Worm (Caenorhabditis elegans) whole organism, L2 larva: Measurements from ENCODE around the gene Y55B1BR.8.

Experiments used
- C34F6.9 ChIP-seq: fragments of 150-350 bp; optimal IDR thresholded peaks from 2 replicates; lab custom pipeline; 2014; ENCODE audit warnings: missing biosample characterization, missing genetic modification characterization
- F13H6.1 ChIP-seq: sonication (generic microtip); optimal IDR thresholded peaks from 2 replicates; lab custom pipeline; 2016; ENCODE audit warnings: missing genetic modification characterization, missing compliant biosample characterization
- R02D3.7 ChIP-seq: fragments of 150-350 bp; optimal IDR thresholded peaks from 2 replicates; lab custom pipeline; 2014; ENCODE audit warnings: missing biosample characterization, missing genetic modification characterization
- Y55F3AM.14 ChIP-seq: fragments of 200-800 bp; sonication (Bioruptor generic); optimal IDR thresholded peaks from 2 replicates; lab custom pipeline; 2018; ENCODE audit warnings: mild to moderate bottlenecking, missing genetic modification characterization, missing compliant biosample characterization
- ZK546.5 ChIP-seq: sonication (generic microtip); optimal IDR thresholded peaks from 2 replicates; lab custom pipeline; 2017; ENCODE audit warnings: missing biosample characterization, missing genetic modification characterization
- alr-1 ChIP-seq: fragments of 150-350 bp; optimal IDR thresholded peaks from 2 replicates; lab custom pipeline; 2014; ENCODE audit warnings: missing biosample characterization, missing genetic modification characterization
- aly-2 ChIP-seq: fragments of 150-350 bp; optimal IDR thresholded peaks from 2 replicates; lab custom pipeline; 2014; ENCODE audit warnings: missing biosample characterization, missing genetic modification characterization
- ama-1 ChIP-seq: fragments of 150-350 bp; optimal IDR thresholded peaks from 2 replicates; lab custom pipeline; 2018; ENCODE audit warnings: inconsistent platforms
- blmp-1 ChIP-seq: sonication (generic microtip); optimal IDR thresholded peaks from 2 replicates; lab custom pipeline; 2017; ENCODE audit warnings: missing genetic modification characterization, mild to moderate bottlenecking, missing compliant biosample characterization, antibody characterized with exemption, moderate library complexity; ENCODE audit not compliant: insufficient read depth
- ceh-16 ChIP-seq: fragments of 150-350 bp; optimal IDR thresholded peaks from 2 replicates; lab custom pipeline; 2014; ENCODE audit warnings: missing biosample characterization, missing genetic modification characterization
- ceh-82 ChIP-seq: fragments of 150-350 bp; optimal IDR thresholded peaks from 2 replicates; lab custom pipeline; 2014; ENCODE audit warnings: missing biosample characterization, missing genetic modification characterization
- crh-2 ChIP-seq: sonication (generic microtip); optimal IDR thresholded peaks from 2 replicates; lab custom pipeline; 2017; ENCODE audit warnings: missing biosample characterization, missing genetic modification characterization
- dmd-4 ChIP-seq: sonication (generic microtip); optimal IDR thresholded peaks from 2 replicates; lab custom pipeline; 2017; ENCODE audit warnings: missing biosample characterization, missing genetic modification characterization
- egl-27 ChIP-seq: sonication (generic microtip); optimal IDR thresholded peaks from 3 replicates; lab custom pipeline; 2017; ENCODE audit warnings: missing biosample characterization, missing genetic modification reagents, missing genetic modification characterization
- elt-1 ChIP-seq: fragments of 150-350 bp; optimal IDR thresholded peaks from 2 replicates; lab custom pipeline; 2014; ENCODE audit warnings: missing biosample characterization, missing genetic modification characterization
- fos-1 ChIP-seq: fragments of 150-350 bp; optimal IDR thresholded peaks from 2 replicates; lab custom pipeline; 2014; ENCODE audit warnings: missing biosample characterization, missing genetic modification characterization
- gmeb-1 ChIP-seq: fragments of 150-350 bp; optimal IDR thresholded peaks from 2 replicates; lab custom pipeline; 2014; ENCODE audit warnings: missing biosample characterization, missing genetic modification characterization
- lin-11 ChIP-seq: fragments of 150-350 bp; sonication (generic microtip); optimal IDR thresholded peaks from 2 replicates; lab custom pipeline; 2014; ENCODE audit warnings: missing biosample characterization, missing genetic modification characterization, inconsistent platforms, mixed read lengths
- lsy-2 ChIP-seq, 2 experiments: fragments of 150-350 bp in 1 of 2; sonication (generic microtip) in 1 of 2; optimal IDR thresholded peaks; 2 replicates each; lab custom pipeline; 2014 to 2017; ENCODE audit warnings: missing biosample characterization in 2 of 2, missing genetic modification characterization in 2 of 2
- mab-5 ChIP-seq: fragments of 150-350 bp; optimal IDR thresholded peaks from 2 replicates; lab custom pipeline; 2014; ENCODE audit warnings: missing biosample characterization, missing genetic modification characterization
- mbf-1 ChIP-seq: sonication (generic microtip); optimal IDR thresholded peaks from 2 replicates; lab custom pipeline; 2017; ENCODE audit warnings: missing biosample characterization, missing genetic modification characterization
- mdl-1 ChIP-seq, 2 experiments: fragments of 150-350 bp in 1 of 2; sonication (generic microtip) in 1 of 2; optimal IDR thresholded peaks; 2 replicates each; lab custom pipeline; 2017; ENCODE audit warnings: missing biosample characterization in 2 of 2, missing genetic modification characterization in 2 of 2
- nhr-10 ChIP-seq: sonication (generic microtip); optimal IDR thresholded peaks from 2 replicates; lab custom pipeline; 2017; ENCODE audit warnings: missing biosample characterization, missing genetic modification characterization
- nhr-11 ChIP-seq: fragments of 150-350 bp; optimal IDR thresholded peaks from 2 replicates; lab custom pipeline; 2014; ENCODE audit warnings: missing biosample characterization, missing genetic modification characterization
- nhr-12 ChIP-seq: fragments of 150-350 bp; optimal IDR thresholded peaks from 2 replicates; lab custom pipeline; 2014; ENCODE audit warnings: missing biosample characterization, missing genetic modification characterization
- nhr-129 ChIP-seq: fragments of 150-350 bp; optimal IDR thresholded peaks from 2 replicates; lab custom pipeline; 2014; ENCODE audit warnings: missing biosample characterization, missing genetic modification characterization
- nhr-21 ChIP-seq: fragments of 150-350 bp; optimal IDR thresholded peaks from 2 replicates; lab custom pipeline; 2014; ENCODE audit warnings: missing biosample characterization, missing genetic modification characterization
- nhr-23 ChIP-seq: fragments of 150-350 bp; optimal IDR thresholded peaks from 2 replicates; lab custom pipeline; 2014; ENCODE audit warnings: missing biosample characterization, missing genetic modification reagents, missing genetic modification characterization
- nhr-237 ChIP-seq: fragments of 150-350 bp; optimal IDR thresholded peaks from 2 replicates; lab custom pipeline; 2014; ENCODE audit warnings: missing biosample characterization, missing genetic modification characterization
- nhr-25 ChIP-seq: fragments of 150-350 bp; sonication (generic microtip); optimal IDR thresholded peaks from 3 replicates; lab custom pipeline; 2014; ENCODE audit warnings: missing biosample characterization, missing genetic modification characterization
- nhr-6 ChIP-seq: fragments of 150-350 bp; optimal IDR thresholded peaks from 2 replicates; lab custom pipeline; 2014; ENCODE audit warnings: missing biosample characterization, missing genetic modification characterization
- nhr-77 ChIP-seq: fragments of 150-350 bp; optimal IDR thresholded peaks from 2 replicates; lab custom pipeline; 2014; ENCODE audit warnings: missing biosample characterization, missing genetic modification characterization
- peb-1 ChIP-seq: fragments of 150-350 bp; optimal IDR thresholded peaks from 2 replicates; lab custom pipeline; 2014; ENCODE audit warnings: missing biosample characterization, missing genetic modification characterization
- sem-4 ChIP-seq: fragments of 150-350 bp; optimal IDR thresholded peaks from 2 replicates; lab custom pipeline; 2014; ENCODE audit warnings: missing biosample characterization, missing genetic modification reagents, missing genetic modification characterization
- skn-1 ChIP-seq: sonication (generic microtip); optimal IDR thresholded peaks from 2 replicates; lab custom pipeline; 2017; ENCODE audit warnings: missing biosample characterization, missing genetic modification characterization
- sma-9 ChIP-seq, 2 experiments: fragments of 150-350 bp in 1 of 2; sonication (generic microtip) in 1 of 2; optimal IDR thresholded peaks; 2 replicates each; lab custom pipeline; 2014 to 2016; ENCODE audit warnings: missing genetic modification characterization in 2 of 2, mild to moderate bottlenecking in 1 of 2, missing biosample characterization in 1 of 2, missing compliant biosample characterization in 1 of 2, missing genetic modification reagents in 1 of 2, moderate library complexity in 1 of 2
- snpc-4 ChIP-seq: fragments of 150-350 bp; optimal IDR thresholded peaks from 2 replicates; lab custom pipeline; 2014; ENCODE audit warnings: missing biosample characterization, missing genetic modification characterization
- unc-39 ChIP-seq: fragments of 150-350 bp; optimal IDR thresholded peaks from 2 replicates; lab custom pipeline; 2014; ENCODE audit warnings: missing biosample characterization, missing genetic modification characterization
- unc-55 ChIP-seq: fragments of 150-350 bp; sonication (generic microtip); optimal IDR thresholded peaks from 3 replicates; lab custom pipeline; 2014; ENCODE audit warnings: missing biosample characterization, missing genetic modification reagents, missing genetic modification characterization
- zag-1 ChIP-seq: fragments of 150-350 bp; optimal IDR thresholded peaks from 2 replicates; lab custom pipeline; 2014; ENCODE audit warnings: missing biosample characterization, missing genetic modification characterization
- ztf-1 ChIP-seq: fragments of 200-800 bp; sonication (Bioruptor generic); conservative IDR thresholded peaks from 2 replicates; pipeline ENCODE4 v1.3.6; 2022; ENCODE audit warnings: missing genetic modification characterization, missing compliant biosample characterization
- ztf-11 ChIP-seq: sonication (generic microtip); optimal IDR thresholded peaks from 2 replicates; lab custom pipeline; 2017; ENCODE audit warnings: missing biosample characterization, missing genetic modification characterization
- ztf-4 ChIP-seq: fragments of 150-350 bp; optimal IDR thresholded peaks from 2 replicates; lab custom pipeline; 2014; ENCODE audit warnings: missing biosample characterization, missing genetic modification characterization

Y55B1BR.8 gene

ce11 chrIII:483556-483955 lies 39.4 kb downstream of the Y55B1BR.8 start, which contains the start of gene F10C5.3:
TSS of gene F10C5.3 (plus strand) at chrIII:483868.
- TF ChIP-seq ztf-4 (tag; lab: Kevin White, UChicago) = no peak
- TF ChIP-seq nhr-129 (tag; lab: Kevin White, UChicago) = no peak
- TF ChIP-seq lin-11 (tag; lab: Kevin White, UChicago) = no peak
- TF ChIP-seq nhr-21 (tag; lab: Kevin White, UChicago) = no peak
- no peak for TF ChIP-seq mbf-1
- no peak for TF ChIP-seq egl-27 (tag; lab: Kevin White, UChicago)
- no peak for TF ChIP-seq nhr-77 (tag; lab: Kevin White, UChicago)
- no peak for TF ChIP-seq elt-1 (tag; lab: Kevin White, UChicago)
- TF ChIP-seq unc-39 (tag; lab: Kevin White, UChicago) = no peak
- no peak for TF ChIP-seq nhr-11 (tag; lab: Kevin White, UChicago)
- TF ChIP-seq alr-1 (tag; lab: Kevin White, UChicago) = no peak
- no peak for TF ChIP-seq peb-1 (tag; lab: Kevin White, UChicago)
- no peak for TF ChIP-seq zag-1 (tag; lab: Kevin White, UChicago)
- TF ChIP-seq gmeb-1 (tag; lab: Kevin White, UChicago) = no peak

- TF ChIP-seq ztf-11 (no peak), zag-1 (tag; lab: Kevin White, UChicago) (no peak), fos-1 (no peak), aly-2 (no peak), skn-1 (tag; lab: Kevin White, UChicago) (no peak), peb-1 (tag; lab: Kevin White, UChicago) (no peak), mdl-1 (tag; optimal IDR thresholded peaks at IDR 0.05; lab: Kevin White, UChicago) (no peak), ceh-16 (tag; lab: Kevin White, UChicago) (no peak)
Observed at ce11 chrIII:486077-486597, 41.9 kb downstream of the Y55B1BR.8 start, which contains the start of gene nlp-32. TSS of gene nlp-32 (minus strand) at chrIII:486547.

- TF ChIP-seq sma-9 (GFP tag; optimal IDR thresholded peaks at IDR 0.05; lab: Kevin White, UChicago) (no peak), sma-9 (tag; optimal IDR thresholded peaks at IDR 0.05; lab: Kevin White, UChicago) (no peak), nhr-129 (tag; lab: Kevin White, UChicago) (no peak), zag-1 (tag; lab: Kevin White, UChicago) (no peak), peb-1 (tag; lab: Kevin White, UChicago) (no peak), ztf-1 (no peak), nhr-77 (tag; lab: Kevin White, UChicago) (no peak), nhr-10 (no peak)
Observed at ce11 chrIII:488464-488863, 44.3 kb downstream of the Y55B1BR.8 start, which contains the start of gene F30H5.5. TSS of gene F30H5.5 (plus strand) at chrIII:488764.

- TF ChIP-seq F13H6.1 (tag; lab: Kevin White, UChicago) (no peak), nhr-129 (tag; lab: Kevin White, UChicago) (peak; percentile 39), mab-5 (no peak), crh-2 (tag; lab: Kevin White, UChicago) (peak; percentile 55), egl-27 (tag; lab: Kevin White, UChicago) (no peak), ZK546.5 (tag; lab: Kevin White, UChicago) (no peak), R02D3.7 (tag; lab: Kevin White, UChicago) (no peak), ztf-1 (no peak), fos-1 (no peak), sma-9 (GFP tag; optimal IDR thresholded peaks at IDR 0.05; lab: Kevin White, UChicago) (no peak), sma-9 (tag; optimal IDR thresholded peaks at IDR 0.05; lab: Kevin White, UChicago) (no peak), nhr-11 (tag; lab: Kevin White, UChicago) (no peak), ztf-11 (no peak), unc-39 (tag; lab: Kevin White, UChicago) (no peak), ceh-16 (tag; lab: Kevin White, UChicago) (no peak), Y55F3AM.14 (GFP tag; lab: Kevin White, UChicago) (no peak), aly-2 (no peak), nhr-237 (tag; lab: Kevin White, UChicago) (no peak), nhr-23 (no peak), alr-1 (tag; lab: Kevin White, UChicago) (no peak), C34F6.9 (tag; lab: Kevin White, UChicago) (peak; percentile 50), mdl-1 (tag; optimal IDR thresholded peaks at IDR 0.05; lab: Kevin White, UChicago) (no peak), unc-55 (GFP tag; lab: Kevin White, UChicago) (peak; percentile 84), nhr-12 (tag; lab: Kevin White, UChicago) (no peak), nhr-77 (tag; lab: Kevin White, UChicago) (no peak), ceh-82 (tag; lab: Kevin White, UChicago) (no peak), dmd-4 (tag; lab: Kevin White, UChicago) (no peak), nhr-25 (tag; lab: Kevin White, UChicago) (peak; percentile 5), lin-11 (tag; lab: Kevin White, UChicago) (no peak), elt-1 (tag; lab: Kevin White, UChicago) (no peak), lsy-2 (tag; optimal IDR thresholded peaks at IDR 0.05; lab: Kevin White, UChicago) (peak; percentile 7 to 67), mbf-1 (no peak), blmp-1 (tag; lab: Kevin White, UChicago) (no peak), sem-4 (no peak), ama-1 (no peak), nhr-21 (tag; lab: Kevin White, UChicago) (no peak), gmeb-1 (tag; lab: Kevin White, UChicago) (peak; percentile 93), snpc-4 (no peak), nhr-6 (tag; lab: Kevin White, UChicago) (no peak)
Observed at ce11 chrIII:491090-491597, 46.9 kb downstream of the Y55B1BR.8 start, which contains the start of gene unc-45. TSS of gene unc-45 (plus strand) at chrIII:491547.
